Worm (Caenorhabditis elegans): Measurements from ENCODE around the gene fbxa-147.

DNA sequence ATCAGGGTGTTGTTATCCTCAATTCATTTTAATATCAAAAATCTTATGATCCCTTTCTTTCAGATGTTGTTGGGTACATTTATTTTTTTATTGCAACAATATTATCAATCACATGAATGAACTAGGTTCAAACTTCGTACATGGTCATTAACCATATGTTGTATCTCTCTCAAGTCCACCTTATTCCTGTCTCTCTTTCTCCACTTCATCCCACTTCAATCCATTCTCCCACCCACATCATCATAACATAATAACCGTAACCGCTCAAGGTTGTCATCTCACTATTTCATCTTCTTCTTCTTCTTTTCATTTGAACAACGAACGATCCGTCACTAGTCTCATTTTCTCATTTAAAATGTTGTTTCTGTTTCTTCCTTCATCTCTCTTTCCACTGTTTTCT, 9.1 kb downstream of the fbxa-147 start:
- no peak for TF ChIP-seq unc-86 (tag; optimal IDR thresholded peaks at IDR 0.05)
- no peak for TF ChIP-seq skn-1 (tag; optimal IDR thresholded peaks at IDR 0.05)
- no peak for TF ChIP-seq F16B12.6 (tag; optimal IDR thresholded peaks at IDR 0.05)
- no peak for TF ChIP-seq unc-130 (tag; optimal IDR thresholded peaks at IDR 0.05)
- TF ChIP-seq snpc-4 (tag; optimal IDR thresholded peaks at IDR 0.05), result no peak
- no peak for TF ChIP-seq ces-1 (GFP tag; optimal IDR thresholded peaks at IDR 0.05)
- no peak for TF ChIP-seq ets-5 (GFP tag; IDR thresholded peaks at IDR 0.05)
- TF ChIP-seq dpl-1 (GFP tag; optimal IDR thresholded peaks at IDR 0.05), result peak in 1 of 3 experiments; percentile 24
- no peak for TF ChIP-seq unc-62 (GFP tag; optimal IDR thresholded peaks at IDR 0.05)
- TF ChIP-seq sox-4 (tag; optimal IDR thresholded peaks at IDR 0.05), result no peak
